Worm (Caenorhabditis elegans): ENCODE measurements around the gene F19H6.4.

The F19H6.4 gene

DNA sequence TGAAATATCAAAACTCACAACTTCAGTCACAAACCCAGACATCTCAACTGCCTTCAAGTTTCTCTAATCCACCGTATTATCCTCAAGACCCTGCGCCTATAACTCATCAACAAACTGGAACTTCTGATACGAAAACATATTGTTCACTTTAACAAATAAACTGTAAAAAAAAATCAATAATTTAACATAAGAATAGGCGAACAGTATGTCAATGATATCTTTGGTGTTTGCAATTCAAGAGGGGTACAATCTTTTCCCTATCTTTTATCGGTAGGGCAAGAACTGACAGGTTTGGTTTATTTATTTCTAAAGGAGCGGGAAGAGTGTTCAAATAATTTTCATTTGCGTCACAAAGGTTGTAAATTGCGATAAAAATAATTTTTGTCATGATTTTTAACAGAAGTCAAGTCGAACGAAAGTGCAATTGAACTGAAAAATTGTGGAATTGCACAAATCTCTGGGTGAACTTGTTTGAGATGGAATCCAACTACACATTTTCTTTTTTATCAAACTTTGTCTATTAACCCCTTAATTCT is 2.5 kb upstream of the F19H6.4 start (continued):
- TF ChIP-seq pag-3 (tag; optimal IDR thresholded peaks at IDR 0.05; ENCODE audit: borderline replicate concordance, insufficient read depth): peak; percentile 76
- TF ChIP-seq efl-3 (GFP tag; optimal IDR thresholded peaks at IDR 0.05): peak; percentile 67
- peak; percentile 54 for TF ChIP-seq blmp-1 (tag; optimal IDR thresholded peaks at IDR 0.05)
- TF ChIP-seq lir-3 (tag; optimal IDR thresholded peaks at IDR 0.05; ENCODE audit: poor library complexity): peak; percentile 94
- TF ChIP-seq lin-39 (tag; optimal IDR thresholded peaks at IDR 0.05): peak; percentile 100
- peak; percentile 99 for TF ChIP-seq C16A3.4 (tag; optimal IDR thresholded peaks at IDR 0.05)
- peak; percentile 93 for TF ChIP-seq C04F5.9 (tag; optimal IDR thresholded peaks at IDR 0.05)
- no peak for TF ChIP-seq tlp-1 (tag; optimal IDR thresholded peaks at IDR 0.05)
- TF ChIP-seq dpl-1 (GFP tag; optimal IDR thresholded peaks at IDR 0.05): peak; percentile 55 to 67 (median 65)
- peak; percentile 96 for TF ChIP-seq lin-13 (GFP tag; optimal IDR thresholded peaks at IDR 0.05)
- TF ChIP-seq hlh-17 (GFP tag; optimal IDR thresholded peaks at IDR 0.05; ENCODE audit: borderline replicate concordance): no peak
- peak; percentile 59 for TF ChIP-seq hlh-4 (tag; optimal IDR thresholded peaks at IDR 0.05)
- peak in 1 of 2 experiments; percentile 86 for TF ChIP-seq mdl-1 (tag; optimal IDR thresholded peaks at IDR 0.05)
- TF ChIP-seq hpl-2 (GFP tag; optimal IDR thresholded peaks at IDR 0.05): peak; percentile 94
- no peak for TF ChIP-seq ama-1 (optimal IDR thresholded peaks at IDR 0.05)
- peak; percentile 99 for TF ChIP-seq fkh-10 (GFP tag; optimal IDR thresholded peaks at IDR 0.05)
- peak; percentile 99 for TF ChIP-seq snu-23 (GFP tag; optimal IDR thresholded peaks at IDR 0.05)
- TF ChIP-seq ceh-88 (GFP tag; IDR thresholded peaks at IDR 0.05): peak; percentile 94
- no peak for TF ChIP-seq F16B12.6 (tag; optimal IDR thresholded peaks at IDR 0.05)
- TF ChIP-seq sup-37 (GFP tag; optimal IDR thresholded peaks at IDR 0.05): peak; percentile 88
- peak; percentile 96 for TF ChIP-seq egl-13 (tag; optimal IDR thresholded peaks at IDR 0.05)
- TF ChIP-seq mab-9 (GFP tag; IDR thresholded peaks at IDR 0.05): peak; percentile 92
- no peak for TF ChIP-seq lin-15B (tag; optimal IDR thresholded peaks at IDR 0.05)
- peak; percentile 100 for TF ChIP-seq nhr-11 (tag; optimal IDR thresholded peaks at IDR 0.05)
- peak; percentile 98 for TF ChIP-seq nhr-20 (tag; optimal IDR thresholded peaks at IDR 0.05)
- peak; percentile 80 to 83 for TF ChIP-seq efl-1 (optimal IDR thresholded peaks at IDR 0.05)
- peak; percentile 52 to 96 for TF ChIP-seq efl-1 (GFP tag; optimal IDR thresholded peaks at IDR 0.05 in 1 of 2)
- TF ChIP-seq unc-86 (tag; optimal IDR thresholded peaks at IDR 0.05): peak; percentile 66
- peak; percentile 92 for TF ChIP-seq grh-1 (GFP tag; IDR thresholded peaks at IDR 0.05)
- TF ChIP-seq unc-130 (tag; optimal IDR thresholded peaks at IDR 0.05): no peak
- peak; percentile 96 for TF ChIP-seq ceh-8 (GFP tag; optimal IDR thresholded peaks at IDR 0.05)
- peak; percentile 49 to 89 for TF ChIP-seq ztf-11 (tag; optimal IDR thresholded peaks at IDR 0.05)
- peak; percentile 90 for TF ChIP-seq nhr-76 (tag; optimal IDR thresholded peaks at IDR 0.05)
- TF ChIP-seq mef-2 (tag; optimal IDR thresholded peaks at IDR 0.05): peak; percentile 74
- peak; percentile 99 for TF ChIP-seq sox-4 (tag; optimal IDR thresholded peaks at IDR 0.05)
- peak; percentile 99 for TF ChIP-seq fos-1 (tag; optimal IDR thresholded peaks at IDR 0.05)
- TF ChIP-seq rnt-1 (tag; optimal IDR thresholded peaks at IDR 0.05): peak; percentile 95
- TF ChIP-seq ceh-90 (tag; optimal IDR thresholded peaks at IDR 0.05): peak; percentile 15
- TF ChIP-seq fkh-4 (tag; optimal IDR thresholded peaks at IDR 0.05; ENCODE audit: borderline replicate concordance): peak; percentile 88
- TF ChIP-seq egl-27 (tag; optimal IDR thresholded peaks at IDR 0.05): peak; percentile 76 to 84
- no peak for TF ChIP-seq unc-62 (GFP tag; optimal IDR thresholded peaks at IDR 0.05)
- peak; percentile 94 for TF ChIP-seq zip-4 (GFP tag; optimal IDR thresholded peaks at IDR 0.05)
- TF ChIP-seq vab-15 (tag; optimal IDR thresholded peaks at IDR 0.05): peak; percentile 4
- TF ChIP-seq sptf-1 (tag; optimal IDR thresholded peaks at IDR 0.05): no peak
- peak in 4 of 6 experiments; percentile 54 to 100 (median 89) for TF ChIP-seq elt-3 (tag; optimal IDR thresholded peaks at IDR 0.05)
- TF ChIP-seq isw-1 (GFP tag; IDR thresholded peaks at IDR 0.05): peak; percentile 82
- peak; percentile 99 for TF ChIP-seq jun-1 (tag; optimal IDR thresholded peaks at IDR 0.05)
- no peak for TF ChIP-seq C34B4.2 (tag; optimal IDR thresholded peaks at IDR 0.05)
- peak; percentile 93 for TF ChIP-seq snpc-4 (tag; optimal IDR thresholded peaks at IDR 0.05)
- peak; percentile 96 for TF ChIP-seq ztf-4 (tag; optimal IDR thresholded peaks at IDR 0.05)
- no peak for TF ChIP-seq unc-30 (tag; optimal IDR thresholded peaks at IDR 0.05)
- peak; percentile 99 for TF ChIP-seq nhr-90 (tag; optimal IDR thresholded peaks at IDR 0.05; ENCODE audit: poor library complexity)
